Worm (Caenorhabditis elegans) whole organism, L1 larva: Measurements from ENCODE around the gene mam-5.
A peak's percentile ranks its signal among the peaks of the same experiment; 100 is the strongest.

Source experiments
- ceh-8 ChIP-seq: fragments of 200-800 bp; sonication (Bioruptor generic); optimal IDR thresholded peaks from 2 replicates; lab custom pipeline; 2018; ENCODE audit warnings: mild to moderate bottlenecking, missing genetic modification characterization, moderate library complexity, missing compliant biosample characterization
- ceh-82 ChIP-seq, 3 experiments: fragments of 150-350 bp in 1 of 3; sonication (generic microtip) in 2 of 3; optimal IDR thresholded peaks; 2 replicates each; lab custom pipeline; 2014 to 2017; ENCODE audit warnings: missing biosample characterization in 3 of 3, missing genetic modification characterization in 3 of 3
- efl-1 ChIP-seq, 4 experiments: fragments of 150-350 bp; optimal IDR thresholded peaks in 3 of 4; peaks in 1 of 4; 1 replicate in 1 of 4; 2 replicates in 3 of 4; lab custom pipeline; 2014; ENCODE audit warnings: missing biosample characterization in 2 of 4, missing genetic modification characterization in 2 of 4, missing genetic modification reagents in 2 of 4
- lin-15B ChIP-seq: fragments of 150-350 bp; sonication (generic microtip); optimal IDR thresholded peaks from 3 replicates; lab custom pipeline; 2014; ENCODE audit warnings: missing biosample characterization, missing genetic modification characterization
- lsy-2 ChIP-seq, 2 experiments: fragments of 150-350 bp; optimal IDR thresholded peaks; 2 replicates each; lab custom pipeline; 2014; ENCODE audit warnings: missing biosample characterization in 2 of 2, missing genetic modification characterization in 2 of 2
- nhr-11 ChIP-seq: fragments of 150-350 bp; optimal IDR thresholded peaks from 2 replicates; lab custom pipeline; 2014; ENCODE audit warnings: missing biosample characterization, missing genetic modification characterization
- nhr-85 ChIP-seq: sonication (generic microtip); peaks from one replicate; lab custom pipeline; 2016; ENCODE audit warnings: missing genetic modification characterization, inconsistent platforms, missing compliant biosample characterization
- skn-1 ChIP-seq: fragments of 150-350 bp; optimal IDR thresholded peaks from 2 replicates; lab custom pipeline; 2014; ENCODE audit warnings: missing biosample characterization, missing genetic modification characterization
- swsn-7 ChIP-seq: sonication (generic microtip); optimal IDR thresholded peaks from 2 replicates; lab custom pipeline; 2016; ENCODE audit warnings: missing genetic modification characterization, missing compliant biosample characterization
- tbx-2 ChIP-seq: sonication (generic microtip); optimal IDR thresholded peaks from 2 replicates; lab custom pipeline; 2016; ENCODE audit warnings: missing genetic modification characterization, missing compliant biosample characterization
- unc-62 ChIP-seq: fragments of 150-350 bp; optimal IDR thresholded peaks from 2 replicates; lab custom pipeline; 2014; ENCODE audit warnings: missing biosample characterization, missing genetic modification reagents, missing genetic modification characterization

DNA sequence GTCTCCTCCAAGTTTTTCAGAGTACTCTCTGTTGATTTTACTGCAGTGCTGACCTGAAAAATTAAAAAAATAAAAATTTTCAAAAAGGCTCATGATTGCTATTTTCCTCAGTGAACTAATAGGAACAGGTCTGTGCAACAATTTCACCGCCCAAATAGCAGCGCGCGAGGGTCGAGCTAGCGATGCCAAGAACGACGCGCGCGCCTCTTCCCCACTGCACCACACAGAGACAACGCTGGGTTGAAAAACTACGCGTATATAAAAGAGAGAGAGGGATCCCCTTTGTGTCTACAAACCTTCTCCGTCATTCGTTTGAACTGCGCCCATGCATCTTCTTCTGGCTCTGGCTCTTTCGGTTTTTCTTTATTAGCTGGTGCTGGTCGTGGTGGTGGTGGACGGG is 17.6 kb downstream of the mam-5 start:
- TF ChIP-seq efl-1 (optimal IDR thresholded peaks at IDR 0.05; lab: Kevin White, UChicago) (peak; percentile 36 to 59), efl-1 (GFP tag; optimal IDR thresholded peaks at IDR 0.05 in 1 of 2; lab: Kevin White, UChicago) (peak; percentile 42 to 96), tbx-2 (tag; lab: Kevin White, UChicago) (peak; percentile 69), lsy-2 (tag; optimal IDR thresholded peaks at IDR 0.05; lab: Kevin White, UChicago) (peak; percentile 49 to 52), skn-1 (tag; lab: Kevin White, UChicago) (peak; percentile 76), nhr-11 (tag; lab: Kevin White, UChicago) (no peak), swsn-7 (tag; lab: Kevin White, UChicago) (peak; percentile 72), nhr-85 (no peak), ceh-82 (tag; optimal IDR thresholded peaks at IDR 0.05; lab: Kevin White, UChicago) (peak; percentile 43 to 76 (median 72)), lin-15B (peak; percentile 36), ceh-8 (GFP tag; lab: Kevin White, UChicago) (peak; percentile 17), unc-62 (GFP tag; lab: Kevin White, UChicago) (no peak)
